Fruit fly (Drosophila melanogaster) whole organism, wandering third instar larva: ENCODE measurements around the gene Rbp1.

ENCODE experiments used
- Abd-B ChIP-seq: fragments of >200 bp; optimal IDR thresholded peaks from 2 replicates; lab custom pipeline; 2017; ENCODE audit warnings: missing biosample characterization, missing genetic modification characterization
- CG32264 ChIP-seq: fragments of 200-800 bp; sonication (Bioruptor generic); optimal IDR thresholded peaks from 2 replicates; lab custom pipeline; 2016; ENCODE audit warnings: missing biosample characterization, missing genetic modification characterization
- Dfd ChIP-seq: fragments of >200 bp; optimal IDR thresholded peaks from 2 replicates; lab custom pipeline; 2017; ENCODE audit warnings: missing biosample characterization, missing genetic modification characterization
- Dif ChIP-seq: fragments of 200-275, 200-300 bp; sonication (Bioruptor generic); optimal IDR thresholded peaks from 2 replicates; lab custom pipeline; 2018; ENCODE audit warnings: missing biosample characterization, missing genetic modification characterization; ENCODE audit not compliant: partially characterized antibody
- Hr78 ChIP-seq: fragments of >200 bp; optimal IDR thresholded peaks from 2 replicates; lab custom pipeline; 2017; ENCODE audit warnings: missing biosample characterization, missing genetic modification characterization
- Mio ChIP-seq: sonication (Bioruptor generic); optimal IDR thresholded peaks from 2 replicates; lab custom pipeline; 2016; ENCODE audit warnings: missing biosample characterization, missing genetic modification characterization
- OdsH ChIP-seq: fragments of 200-800 bp; sonication (Bioruptor generic); optimal IDR thresholded peaks from 2 replicates; lab custom pipeline; 2016; ENCODE audit warnings: missing biosample characterization, mild to moderate bottlenecking, missing genetic modification characterization
- Sp1 ChIP-seq: fragments of 200-800 bp; sonication (Bioruptor generic); optimal IDR thresholded peaks from 3 replicates; lab custom pipeline; 2019; ENCODE audit warnings: missing biosample characterization, mild to moderate bottlenecking, missing genetic modification characterization, moderate library complexity
- br ChIP-seq: fragments of 200-800 bp; sonication (Bioruptor generic); optimal IDR thresholded peaks from 2 replicates; lab custom pipeline; 2016; ENCODE audit warnings: missing biosample characterization, missing genetic modification characterization
- brk ChIP-seq: fragments of 200-800 bp; sonication (Bioruptor generic); optimal IDR thresholded peaks from 2 replicates; lab custom pipeline; 2016; ENCODE audit warnings: missing biosample characterization, mild to moderate bottlenecking, missing genetic modification characterization
- foxo ChIP-seq, 2 experiments: fragments of 200-800 bp; sonication (Bioruptor generic); optimal IDR thresholded peaks; 2 replicates in 1 of 2; 3 replicates in 1 of 2; lab custom pipeline; 2016 to 2017; ENCODE audit warnings: missing biosample characterization in 2 of 2, missing genetic modification characterization in 2 of 2
- jim ChIP-seq: fragments of 175-275, 200-325 bp; sonication (Bioruptor generic); optimal IDR thresholded peaks from 2 replicates; lab custom pipeline; 2016; ENCODE audit warnings: missing biosample characterization, mild to moderate bottlenecking, missing genetic modification characterization
- psq ChIP-seq: fragments of 200-800 bp; sonication (Bioruptor generic); optimal IDR thresholded peaks from 3 replicates; lab custom pipeline; 2017; ENCODE audit warnings: missing biosample characterization, mild to moderate bottlenecking, missing genetic modification characterization, moderate library complexity
- usp ChIP-seq: fragments of >200 bp; optimal IDR thresholded peaks from 2 replicates; lab custom pipeline; 2017; ENCODE audit warnings: missing biosample characterization, missing genetic modification characterization

dm6 chr3R:10788186-10788585 is 4.0 kb downstream of the Rbp1 start, which contains the start of the genes Art1 and Mcm5:
- TF ChIP-seq Mio (GFP tag; lab: Kevin White, UChicago) (no peak), br (peak; percentile 53), Hr78 (GFP tag; lab: Kevin White, UChicago) (no peak), OdsH (peak; percentile 35), CG32264 (GFP tag; lab: Kevin White, UChicago) (peak; percentile 10), Dfd (GFP tag; lab: Kevin White, UChicago) (no peak), Dif (GFP tag; lab: Kevin White, UChicago) (no peak), usp (GFP tag; lab: Kevin White, UChicago) (no peak), Sp1 (GFP tag; lab: Kevin White, UChicago) (no peak), foxo (GFP tag; optimal IDR thresholded peaks at IDR 0.05; lab: Kevin White, UChicago) (peak in 1 of 2 experiments; percentile 50), psq (peak; percentile 41), Abd-B (GFP tag; lab: Kevin White, UChicago) (no peak), brk (GFP tag; lab: Kevin White, UChicago) (no peak), jim (GFP tag; lab: Kevin White, UChicago) (no peak)
